Fruit fly (Drosophila melanogaster): ENCODE data around the gene RpS17.

dm6 chr3L:9426656-9427294, 2.8 kb downstream of the RpS17 start, which contains the start of the genes Atat and Shc:
- TF ChIP-seq EcR (GFP tag; optimal IDR thresholded peaks at IDR 0.05) (peak; percentile 11), CG17806 (tag; optimal IDR thresholded peaks at IDR 0.05) (peak; percentile 98), CG10348 (GFP tag; IDR thresholded peaks at IDR 0.05) (peak; percentile 99), CG8301 (tag; optimal IDR thresholded peaks at IDR 0.05) (peak; percentile 96), gl (tag; optimal IDR thresholded peaks at IDR 0.05) (peak; percentile 90)

Data from whole organism, pupa.